Fruit fly (Drosophila melanogaster): ENCODE measurements around the gene CG2698.

dm6 chr3R:7994629-7995028, 6.7 kb upstream of the CG2698 start:
- TF ChIP-seq CG17802 (tag; optimal IDR thresholded peaks at IDR 0.05) (no peak), ranshi (GFP tag; IDR thresholded peaks at IDR 0.05) (no peak), NFAT (GFP tag; IDR thresholded peaks at IDR 0.05) (no peak), CG15601 (tag; optimal IDR thresholded peaks at IDR 0.05) (no peak), Hr39 (optimal IDR thresholded peaks at IDR 0.05) (no peak), CG13894 (tag; optimal IDR thresholded peaks at IDR 0.05) (no peak), CG32532 (GFP tag; IDR thresholded peaks at IDR 0.05) (no peak), kni (GFP tag; optimal IDR thresholded peaks at IDR 0.05) (no peak), ac (GFP tag; optimal IDR thresholded peaks at IDR 0.05) (no peak), dmrt99B (tag; optimal IDR thresholded peaks at IDR 0.05) (no peak), CG11398 (GFP tag; optimal IDR thresholded peaks at IDR 0.05) (no peak), CoRest (tag; optimal IDR thresholded peaks at IDR 0.05) (no peak)

Measured in whole organism, embryonic.